Worm (Caenorhabditis elegans) whole organism, L3 larva: Measurements from ENCODE around the gene C38C6.3.

Experiments used
- ceh-28 ChIP-seq: fragments of 150-350 bp; optimal IDR thresholded peaks from 2 replicates; lab custom pipeline; 2014; ENCODE audit warnings: missing biosample characterization, missing genetic modification reagents, missing genetic modification characterization
- ceh-9 ChIP-seq: sonication (generic microtip); optimal IDR thresholded peaks from 2 replicates; lab custom pipeline; 2018; ENCODE audit warnings: missing biosample characterization, missing genetic modification characterization
- egl-27 ChIP-seq: sonication (generic microtip); optimal IDR thresholded peaks from 4 replicates; lab custom pipeline; 2017; ENCODE audit warnings: missing biosample characterization, missing genetic modification reagents, missing genetic modification characterization
- elt-1 ChIP-seq: fragments of 150-350 bp; optimal IDR thresholded peaks from 2 replicates; lab custom pipeline; 2014; ENCODE audit warnings: missing biosample characterization, missing genetic modification characterization
- elt-3 ChIP-seq, 3 experiments: fragments of 150-350 bp in 1 of 3; sonication (generic microtip) in 2 of 3; optimal IDR thresholded peaks; 2 replicates in 2 of 3; 4 replicates in 1 of 3; lab custom pipeline; 2014 to 2017; ENCODE audit warnings: missing biosample characterization in 3 of 3, missing genetic modification characterization in 3 of 3
- fos-1 ChIP-seq: fragments of 150-350 bp; optimal IDR thresholded peaks from 2 replicates; lab custom pipeline; 2014; ENCODE audit warnings: missing biosample characterization, missing genetic modification characterization
- nhr-28 ChIP-seq: fragments of 150-350 bp; optimal IDR thresholded peaks from 2 replicates; lab custom pipeline; 2014; ENCODE audit warnings: missing biosample characterization, missing genetic modification characterization
- nhr-77 ChIP-seq: fragments of 150-350 bp; optimal IDR thresholded peaks from 2 replicates; lab custom pipeline; 2014; ENCODE audit warnings: missing biosample characterization, missing genetic modification characterization
- pqm-1 ChIP-seq: fragments of 150-350 bp; optimal IDR thresholded peaks from 2 replicates; lab custom pipeline; 2017; ENCODE audit warnings: missing biosample characterization, missing genetic modification characterization, inconsistent platforms
- skn-1 ChIP-seq: fragments of 150-350 bp; optimal IDR thresholded peaks from 2 replicates; lab custom pipeline; 2014; ENCODE audit warnings: missing biosample characterization, missing genetic modification characterization
- ztf-11 ChIP-seq: fragments of 150-350 bp; optimal IDR thresholded peaks from 2 replicates; lab custom pipeline; 2014; ENCODE audit warnings: missing biosample characterization, missing genetic modification characterization

- TF ChIP-seq elt-3 (tag; optimal IDR thresholded peaks at IDR 0.05; lab: Kevin White, UChicago), result no peak
- no peak for TF ChIP-seq nhr-77 (tag; lab: Kevin White, UChicago)
- TF ChIP-seq ceh-28 (tag; lab: Kevin White, UChicago), result no peak
- TF ChIP-seq fos-1 (tag; lab: Kevin White, UChicago), result no peak
- no peak for TF ChIP-seq egl-27 (tag; lab: Kevin White, UChicago)
- TF ChIP-seq elt-1, result no peak
- TF ChIP-seq pqm-1 (tag; lab: Kevin White, UChicago), result no peak
- no peak for TF ChIP-seq skn-1 (tag; lab: Kevin White, UChicago)
- TF ChIP-seq ceh-9 (tag; lab: Kevin White, UChicago), result no peak
- TF ChIP-seq nhr-28, result no peak
- no peak for TF ChIP-seq ztf-11 (tag; lab: Kevin White, UChicago)
Observed at ce11 chrII:14587407-14587806, 45.5 kb upstream of the C38C6.3 start, which contains the start of gene C01G12.5.
